Worm (Caenorhabditis elegans): ENCODE measurements around the gene C39D10.5.

DNA sequence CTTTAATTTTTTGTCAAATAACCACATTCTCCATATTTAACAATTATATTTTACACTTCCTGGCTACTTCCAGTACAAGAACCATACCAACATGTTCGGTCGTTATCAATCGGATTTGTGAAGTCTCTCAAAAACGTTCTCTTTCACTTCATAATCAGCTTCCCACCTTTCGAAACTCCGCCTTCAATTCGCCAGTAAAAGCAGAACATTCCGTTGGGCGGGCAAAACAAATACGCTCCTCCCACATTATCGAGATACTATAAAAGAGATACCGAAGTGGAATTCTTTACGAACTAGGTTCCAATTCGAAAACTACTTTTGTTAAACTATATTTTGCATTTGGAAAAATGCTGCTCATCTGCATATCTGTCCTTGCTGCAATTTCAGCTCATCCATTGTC lies 38.3 kb upstream of the C39D10.5 start, which contains the start of gene zig-3:
- TF ChIP-seq flt-1 (GFP tag; IDR thresholded peaks at IDR 0.05) (no peak), tab-1 (GFP tag; IDR thresholded peaks at IDR 0.05) (no peak), klf-2 (GFP tag; conservative IDR thresholded peaks at IDR 0.05) (no peak), med-1 (GFP tag; optimal IDR thresholded peaks at IDR 0.05; ENCODE audit: insufficient read depth) (no peak), ztf-23 (GFP tag; IDR thresholded peaks at IDR 0.05) (no peak)
